Fruit fly (Drosophila melanogaster): ENCODE results near the gene toy.

Gene toy

DNA sequence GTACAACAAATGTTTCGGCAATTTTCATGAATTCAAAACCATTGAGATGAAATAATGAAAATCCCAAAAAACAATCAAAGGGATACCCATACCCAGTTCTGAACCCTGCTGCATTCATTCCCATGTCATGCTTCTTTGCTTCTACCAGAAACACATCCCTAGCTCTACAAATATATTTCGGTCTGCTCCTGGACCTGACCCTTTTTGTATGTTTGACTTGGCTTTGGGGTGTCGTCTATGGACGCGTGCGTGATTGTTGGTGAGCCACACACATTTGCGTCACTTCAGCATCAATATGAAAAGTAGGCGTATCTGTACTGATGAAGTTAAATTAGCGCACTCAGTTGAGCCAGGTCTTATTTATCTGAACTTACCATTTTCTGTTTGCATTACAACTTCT is 4.8 kb upstream of the toy start:
- TF ChIP-seq tai (GFP tag; optimal IDR thresholded peaks at IDR 0.05), result no peak
- no peak for TF ChIP-seq pan (optimal IDR thresholded peaks at IDR 0.05)

DNA sequence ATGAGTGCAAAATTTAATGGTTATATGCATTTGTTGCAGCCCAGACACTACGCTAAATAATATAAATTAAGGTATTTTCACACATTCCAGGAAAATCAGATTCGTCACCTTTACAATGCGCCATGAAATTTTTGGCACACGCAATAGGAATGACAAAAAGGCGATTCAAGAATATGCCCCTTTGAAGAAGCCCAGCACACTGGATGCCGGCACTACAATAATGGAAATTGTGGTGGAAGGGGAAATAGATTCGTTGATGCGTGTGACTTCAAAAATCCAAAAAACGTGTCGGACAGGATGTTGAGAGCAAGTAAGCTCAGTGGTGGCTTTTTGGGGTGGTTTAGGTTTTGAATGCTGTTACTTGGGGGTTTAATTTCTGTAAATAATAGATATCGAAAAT is 1.1 kb upstream of the toy start:
- TF ChIP-seq psq (GFP tag; optimal IDR thresholded peaks at IDR 0.05), result no peak
- TF ChIP-seq lola (GFP tag; optimal IDR thresholded peaks at IDR 0.05), result no peak
- TF ChIP-seq Jra (GFP tag; optimal IDR thresholded peaks at IDR 0.05), result no peak
- no peak for TF ChIP-seq fru (GFP tag; optimal IDR thresholded peaks at IDR 0.05)
- TF ChIP-seq Dfd (GFP tag; optimal IDR thresholded peaks at IDR 0.05), result no peak
- no peak for TF ChIP-seq pan (optimal IDR thresholded peaks at IDR 0.05)
- TF ChIP-seq dmrt93B (GFP tag; optimal IDR thresholded peaks at IDR 0.05), result no peak
- TF ChIP-seq usp (GFP tag; optimal IDR thresholded peaks at IDR 0.05), result no peak
- no peak for TF ChIP-seq Vsx2 (GFP tag; optimal IDR thresholded peaks at IDR 0.05; ENCODE audit: partially characterized antibody)
- no peak for TF ChIP-seq sage (GFP tag; optimal IDR thresholded peaks at IDR 0.05)
- TF ChIP-seq Dif (GFP tag; optimal IDR thresholded peaks at IDR 0.05; ENCODE audit: partially characterized antibody), result no peak
- no peak for TF ChIP-seq br (GFP tag; optimal IDR thresholded peaks at IDR 0.05)
- TF ChIP-seq CG32264 (GFP tag; optimal IDR thresholded peaks at IDR 0.05), result no peak
- no peak for TF ChIP-seq foxo (GFP tag; optimal IDR thresholded peaks at IDR 0.05)
- TF ChIP-seq Hnf4 (GFP tag; optimal IDR thresholded peaks at IDR 0.05), result no peak

DNA sequence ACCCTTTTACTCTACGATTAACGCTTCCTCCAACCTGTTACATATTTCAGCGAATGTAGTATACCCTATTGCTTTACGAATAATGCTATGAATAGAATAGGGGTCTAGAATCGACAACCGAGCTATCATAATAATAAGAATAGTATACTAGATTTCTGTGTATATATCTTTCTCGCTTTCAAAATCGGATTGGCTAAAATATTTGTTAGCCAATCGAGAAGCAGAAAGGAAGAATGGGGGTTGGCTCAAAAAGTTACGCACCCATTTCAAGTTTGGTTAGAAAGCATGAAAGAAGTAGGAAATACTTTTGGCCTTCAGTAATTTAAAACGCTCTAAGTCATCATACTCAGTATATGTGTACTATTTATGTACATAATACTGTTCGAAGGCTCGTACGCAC is 6.4 kb downstream of the toy start:
- TF ChIP-seq Sp1 (GFP tag; optimal IDR thresholded peaks at IDR 0.05) (no peak), usp (GFP tag; optimal IDR thresholded peaks at IDR 0.05) (no peak), GATAd (GFP tag; optimal IDR thresholded peaks at IDR 0.05) (no peak), rgr (GFP tag; optimal IDR thresholded peaks at IDR 0.05) (no peak), lola (GFP tag; optimal IDR thresholded peaks at IDR 0.05) (no peak), pan (optimal IDR thresholded peaks at IDR 0.05) (no peak), h (GFP tag; optimal IDR thresholded peaks at IDR 0.05) (no peak), CG32264 (GFP tag; optimal IDR thresholded peaks at IDR 0.05) (no peak), dmrt93B (GFP tag; optimal IDR thresholded peaks at IDR 0.05) (no peak), ey (GFP tag; optimal IDR thresholded peaks at IDR 0.05) (no peak), jim (GFP tag; optimal IDR thresholded peaks at IDR 0.05) (no peak), OdsH (GFP tag; optimal IDR thresholded peaks at IDR 0.05) (no peak), Hnf4 (GFP tag; optimal IDR thresholded peaks at IDR 0.05) (no peak), N (GFP tag; optimal IDR thresholded peaks at IDR 0.05) (no peak), Mio (GFP tag; optimal IDR thresholded peaks at IDR 0.05) (no peak), foxo (GFP tag; optimal IDR thresholded peaks at IDR 0.05) (no peak), Dfd (GFP tag; optimal IDR thresholded peaks at IDR 0.05) (no peak), Vsx2 (GFP tag; optimal IDR thresholded peaks at IDR 0.05; ENCODE audit: partially characterized antibody) (no peak), Dif (GFP tag; optimal IDR thresholded peaks at IDR 0.05; ENCODE audit: partially characterized antibody) (no peak), br (GFP tag; optimal IDR thresholded peaks at IDR 0.05) (no peak)

DNA sequence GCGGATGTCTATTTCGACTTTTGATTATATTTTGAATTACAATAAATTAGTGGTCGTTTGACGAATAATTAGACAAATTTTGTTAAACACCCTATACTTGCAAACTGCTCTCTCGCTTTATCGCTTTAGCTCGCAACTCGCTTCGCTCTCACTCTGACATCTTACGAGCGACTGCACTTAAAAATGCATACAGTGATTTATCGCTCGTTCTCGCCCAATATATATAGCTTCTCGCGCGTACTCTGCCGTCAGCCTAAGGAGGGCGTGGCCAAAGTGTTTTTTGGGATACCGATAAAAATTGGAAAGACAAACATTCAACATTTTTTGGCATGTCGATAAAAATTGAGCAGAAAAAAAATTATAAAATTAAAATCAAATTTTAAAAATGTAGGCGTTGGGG is 18.9 kb downstream of the toy start:
- TF ChIP-seq Myc (optimal IDR thresholded peaks at IDR 0.05) (no peak), CG9705 (GFP tag; optimal IDR thresholded peaks at IDR 0.05) (no peak), CG32264 (GFP tag; optimal IDR thresholded peaks at IDR 0.05) (no peak), brk (GFP tag; optimal IDR thresholded peaks at IDR 0.05) (no peak), Vsx2 (GFP tag; optimal IDR thresholded peaks at IDR 0.05; ENCODE audit: partially characterized antibody) (no peak), dl (GFP tag; optimal IDR thresholded peaks at IDR 0.05; ENCODE audit: insufficient read depth in 1 of 2, partially characterized antibody in 2 of 2) (no peak), Mio (GFP tag; optimal IDR thresholded peaks at IDR 0.05) (no peak)

DNA sequence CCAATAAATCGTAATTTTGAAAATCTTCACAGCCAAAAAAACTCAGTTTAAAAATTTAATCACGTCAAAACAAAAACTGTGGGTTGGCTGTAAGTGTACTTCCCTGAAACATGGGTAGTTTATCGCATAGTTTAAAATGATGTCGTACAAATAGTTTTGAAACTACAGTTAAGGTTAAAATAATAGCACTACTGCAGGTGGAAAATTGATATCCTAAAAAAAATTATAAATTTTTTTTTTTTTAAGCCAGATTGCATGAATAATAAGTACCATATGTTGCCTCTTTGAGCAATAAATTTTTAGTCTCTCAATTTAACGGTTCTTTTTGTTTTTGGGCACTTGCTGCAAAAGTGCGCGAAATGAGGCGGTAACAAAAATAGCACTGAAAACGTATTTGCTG is 35.6 kb downstream of the toy start:
- TF ChIP-seq jim (GFP tag; optimal IDR thresholded peaks at IDR 0.05), result no peak
- TF ChIP-seq Hr78 (GFP tag; optimal IDR thresholded peaks at IDR 0.05), result no peak
- no peak for TF ChIP-seq br (GFP tag; optimal IDR thresholded peaks at IDR 0.05)
- no peak for TF ChIP-seq Abd-B (GFP tag; optimal IDR thresholded peaks at IDR 0.05)
- no peak for TF ChIP-seq pan (optimal IDR thresholded peaks at IDR 0.05)
- TF ChIP-seq CG32264 (GFP tag; optimal IDR thresholded peaks at IDR 0.05), result no peak
- no peak for TF ChIP-seq woc (GFP tag; optimal IDR thresholded peaks at IDR 0.05)
- no peak for TF ChIP-seq Dfd (GFP tag; optimal IDR thresholded peaks at IDR 0.05)
- TF ChIP-seq Rel (GFP tag; optimal IDR thresholded peaks at IDR 0.05), result no peak
- no peak for TF ChIP-seq Rel (tag; optimal IDR thresholded peaks at IDR 0.05)
- TF ChIP-seq usp (GFP tag; optimal IDR thresholded peaks at IDR 0.05), result no peak
- TF ChIP-seq h (GFP tag; optimal IDR thresholded peaks at IDR 0.05), result no peak
- TF ChIP-seq sage (GFP tag; optimal IDR thresholded peaks at IDR 0.05), result no peak
- no peak for TF ChIP-seq HLH106 (tag; optimal IDR thresholded peaks at IDR 0.05)
- TF ChIP-seq ey (GFP tag; optimal IDR thresholded peaks at IDR 0.05), result no peak
- TF ChIP-seq dl (GFP tag; optimal IDR thresholded peaks at IDR 0.05; ENCODE audit: insufficient read depth in 1 of 2, partially characterized antibody in 2 of 2), result no peak
- TF ChIP-seq Jra (GFP tag; optimal IDR thresholded peaks at IDR 0.05), result no peak
- no peak for TF ChIP-seq Vsx2 (GFP tag; optimal IDR thresholded peaks at IDR 0.05; ENCODE audit: partially characterized antibody)
- TF ChIP-seq tai (GFP tag; optimal IDR thresholded peaks at IDR 0.05), result no peak
- no peak for TF ChIP-seq Hnf4 (GFP tag; optimal IDR thresholded peaks at IDR 0.05)

Measured in whole organism, wandering third instar larva.